Worm (Caenorhabditis elegans) whole organism, L3 larva: Measurements from ENCODE around the gene F53F1.4.

Experiments used
- aly-2 ChIP-seq: fragments of 150-350 bp; optimal IDR thresholded peaks from 2 replicates; lab custom pipeline; 2014; ENCODE audit warnings: missing biosample characterization, missing genetic modification characterization
- daf-12 ChIP-seq: fragments of 150-350 bp; optimal IDR thresholded peaks from 2 replicates; lab custom pipeline; 2014; ENCODE audit warnings: missing biosample characterization, missing genetic modification reagents, missing genetic modification characterization
- jun-1 ChIP-seq: fragments of 150-350 bp; optimal IDR thresholded peaks from 2 replicates; lab custom pipeline; 2014; ENCODE audit warnings: missing biosample characterization, missing genetic modification reagents, missing genetic modification characterization
- pha-4 ChIP-seq: fragments of 150-350 bp; optimal IDR thresholded peaks from 2 replicates; lab custom pipeline; 2014; ENCODE audit warnings: missing biosample characterization, missing genetic modification reagents, missing genetic modification characterization
- sea-2 ChIP-seq: fragments of 150-350 bp; sonication (generic microtip); optimal IDR thresholded peaks from 4 replicates; lab custom pipeline; 2014; ENCODE audit warnings: missing biosample characterization, missing genetic modification reagents, missing genetic modification characterization
- unc-62 ChIP-seq: fragments of 150-350 bp; sonication (generic microtip); optimal IDR thresholded peaks from 4 replicates; lab custom pipeline; 2014; ENCODE audit warnings: missing biosample characterization, missing genetic modification reagents, missing genetic modification characterization

- TF ChIP-seq aly-2 (tag; lab: Kevin White, UChicago) (no peak), jun-1 (tag; lab: Kevin White, UChicago) (no peak), sea-2 (no peak), daf-12 (tag; lab: Kevin White, UChicago) (no peak), unc-62 (no peak), pha-4 (tag; lab: Kevin White, UChicago) (no peak)
Measured at ce11 chrV:13441661-13442060, 30.8 kb downstream of the F53F1.4 start, which contains the start of gene col-162.
